Worm (Caenorhabditis elegans): ENCODE data around the gene F46F2.5.

Gene F46F2.5

DNA sequence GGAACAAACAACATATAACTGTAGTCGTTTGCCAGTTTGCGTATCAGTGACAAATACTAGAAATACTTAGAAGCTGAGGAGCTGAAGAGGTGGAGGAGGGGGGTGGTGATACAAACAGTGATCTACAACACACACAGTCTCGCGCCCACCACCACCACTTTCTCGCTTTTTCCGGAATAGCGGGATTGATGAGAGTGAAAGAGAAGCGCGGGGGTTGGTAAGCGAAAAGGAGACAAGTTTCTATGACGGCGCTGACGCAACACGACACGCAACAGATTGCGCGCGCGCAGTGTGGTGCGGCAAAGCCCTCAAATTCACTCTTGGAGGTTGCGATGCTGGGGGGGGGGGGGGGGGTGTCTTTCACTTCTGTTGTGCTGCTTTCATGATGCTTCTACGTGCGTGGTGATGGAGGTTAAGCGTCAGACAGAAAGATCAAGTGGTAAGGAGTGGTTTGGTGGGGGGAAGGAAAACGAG, 15.2 kb downstream of the F46F2.5 start, which contains the start of gene kin-20:
Gene kin-20, minus strand, starts transcription at position 51 of the 474 bp plus-strand sequence.
- peak; percentile 61 for TF ChIP-seq sptf-1 (tag; optimal IDR thresholded peaks at IDR 0.05)
- TF ChIP-seq cnd-1 (tag; optimal IDR thresholded peaks at IDR 0.05) = peak; percentile 10
- no peak for TF ChIP-seq ces-1 (GFP tag; optimal IDR thresholded peaks at IDR 0.05)
- TF ChIP-seq sem-2 (GFP tag; optimal IDR thresholded peaks at IDR 0.05) = no peak
- peak; percentile 82 for TF ChIP-seq ham-2 (GFP tag; optimal IDR thresholded peaks at IDR 0.05)
- TF ChIP-seq lin-13 (tag; optimal IDR thresholded peaks at IDR 0.05) = no peak
- no peak for TF ChIP-seq flh-1 (GFP tag; optimal IDR thresholded peaks at IDR 0.05)
- TF ChIP-seq elt-3 (tag; optimal IDR thresholded peaks at IDR 0.05) = no peak
- no peak for TF ChIP-seq lin-32 (GFP tag; optimal IDR thresholded peaks at IDR 0.05)
- TF ChIP-seq ceh-43 (GFP tag; optimal IDR thresholded peaks at IDR 0.05) = no peak
- no peak for TF ChIP-seq elt-1 (tag; optimal IDR thresholded peaks at IDR 0.05; ENCODE audit: borderline replicate concordance, insufficient read depth)
- TF ChIP-seq mab-5 (tag; optimal IDR thresholded peaks at IDR 0.05) = no peak
- TF ChIP-seq ztf-11 (tag; optimal IDR thresholded peaks at IDR 0.05) = no peak
- TF ChIP-seq unc-62 (GFP tag; optimal IDR thresholded peaks at IDR 0.05) = no peak
- TF ChIP-seq nhr-28 (tag; optimal IDR thresholded peaks at IDR 0.05) = no peak
- no peak for TF ChIP-seq unc-39 (tag; optimal IDR thresholded peaks at IDR 0.05)
- TF ChIP-seq unc-120 (tag; optimal IDR thresholded peaks at IDR 0.05; ENCODE audit: poor library complexity, severe bottlenecking) = no peak
- TF ChIP-seq snpc-4 (tag; optimal IDR thresholded peaks at IDR 0.05) = no peak
- TF ChIP-seq nhr-2 (tag; optimal IDR thresholded peaks at IDR 0.05) = no peak
- no peak for TF ChIP-seq lsy-2 (tag; optimal IDR thresholded peaks at IDR 0.05)
- TF ChIP-seq M03D4.4 (tag; optimal IDR thresholded peaks at IDR 0.05) = peak; percentile 43
- no peak for TF ChIP-seq nhr-12 (tag; optimal IDR thresholded peaks at IDR 0.05)
- TF ChIP-seq zip-8 (tag; optimal IDR thresholded peaks at IDR 0.05) = peak; percentile 81
- no peak for TF ChIP-seq bed-3 (GFP tag; optimal IDR thresholded peaks at IDR 0.05)
- no peak for TF ChIP-seq drap-1 (GFP tag; optimal IDR thresholded peaks at IDR 0.05)
- no peak for TF ChIP-seq tbx-8 (GFP tag; optimal IDR thresholded peaks at IDR 0.05)
- no peak for TF ChIP-seq hlh-1 (tag; optimal IDR thresholded peaks at IDR 0.05)
- TF ChIP-seq nhr-237 (tag; optimal IDR thresholded peaks at IDR 0.05) = peak; percentile 0
- no peak for TF ChIP-seq mep-1 (tag; optimal IDR thresholded peaks at IDR 0.05)
- TF ChIP-seq pha-4 (tag; optimal IDR thresholded peaks at IDR 0.05) = no peak
- peak; percentile 44 for TF ChIP-seq blmp-1 (tag; optimal IDR thresholded peaks at IDR 0.05)
- no peak for TF ChIP-seq ceh-39 (tag; optimal IDR thresholded peaks at IDR 0.05)
- no peak for TF ChIP-seq ceh-83 (GFP tag; optimal IDR thresholded peaks at IDR 0.05)
- TF ChIP-seq nhr-76 (tag; optimal IDR thresholded peaks at IDR 0.05) = no peak
- TF ChIP-seq mls-2 (tag; optimal IDR thresholded peaks at IDR 0.05) = peak; percentile 60

DNA sequence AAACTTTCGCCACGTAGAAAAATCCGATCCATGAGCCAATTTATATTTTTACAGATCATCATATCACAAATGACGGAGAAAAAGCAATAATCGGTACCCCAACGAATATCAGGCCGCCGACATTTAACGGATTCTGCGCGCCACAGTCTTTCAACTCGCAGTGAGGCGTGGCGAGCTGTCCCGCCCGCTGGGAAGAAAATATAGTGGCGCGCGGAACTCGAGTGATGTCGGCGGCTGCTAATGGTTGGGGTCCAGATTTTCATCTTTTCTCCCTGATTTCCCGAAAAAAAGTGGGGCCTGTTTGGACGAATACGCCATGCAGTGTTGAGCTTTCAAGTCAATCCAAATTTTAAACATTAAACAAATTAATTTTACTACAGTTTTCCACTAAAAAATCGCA, 16.1 kb downstream of the F46F2.5 start:
- no peak for TF ChIP-seq lsy-2 (tag; optimal IDR thresholded peaks at IDR 0.05)

DNA sequence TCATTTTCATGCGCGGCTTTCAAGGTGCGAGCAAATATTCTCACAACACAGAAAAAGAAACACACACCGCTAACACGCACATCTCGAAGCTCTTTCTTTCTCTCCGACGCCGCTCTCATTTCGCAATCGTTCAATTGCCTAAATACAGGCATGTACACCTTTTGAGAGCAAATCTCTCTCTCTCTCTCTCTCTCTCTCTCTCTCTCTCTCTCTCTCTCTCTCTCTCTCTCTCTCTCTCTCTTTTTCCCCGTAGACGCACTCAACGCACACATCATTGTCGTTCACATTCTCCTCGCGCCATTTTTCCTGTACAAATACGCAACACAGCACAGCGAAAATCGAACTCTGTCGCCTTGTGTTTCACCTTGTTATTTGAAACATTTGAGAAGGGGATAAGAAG, 16.8 kb downstream of the F46F2.5 start:
- peak; percentile 1 for TF ChIP-seq mls-2 (tag; optimal IDR thresholded peaks at IDR 0.05)
- no peak for TF ChIP-seq unc-39 (tag; optimal IDR thresholded peaks at IDR 0.05)
- peak; percentile 33 for TF ChIP-seq unc-120 (tag; optimal IDR thresholded peaks at IDR 0.05; ENCODE audit: poor library complexity, severe bottlenecking)
- TF ChIP-seq bed-3 (GFP tag; optimal IDR thresholded peaks at IDR 0.05) = no peak
- TF ChIP-seq cnd-1 (tag; optimal IDR thresholded peaks at IDR 0.05) = peak; percentile 20
- no peak for TF ChIP-seq ces-1 (GFP tag; optimal IDR thresholded peaks at IDR 0.05)
- TF ChIP-seq sptf-1 (tag; optimal IDR thresholded peaks at IDR 0.05) = peak; percentile 58
- no peak for TF ChIP-seq lin-13 (tag; optimal IDR thresholded peaks at IDR 0.05)
- no peak for TF ChIP-seq elt-1 (tag; optimal IDR thresholded peaks at IDR 0.05; ENCODE audit: borderline replicate concordance, insufficient read depth)
- TF ChIP-seq ceh-39 (tag; optimal IDR thresholded peaks at IDR 0.05) = no peak
- TF ChIP-seq nhr-237 (tag; optimal IDR thresholded peaks at IDR 0.05) = peak; percentile 41
- no peak for TF ChIP-seq elt-3 (tag; optimal IDR thresholded peaks at IDR 0.05)
- TF ChIP-seq mab-5 (tag; optimal IDR thresholded peaks at IDR 0.05) = no peak
- TF ChIP-seq pha-4 (tag; optimal IDR thresholded peaks at IDR 0.05) = peak; percentile 67
- TF ChIP-seq M03D4.4 (tag; optimal IDR thresholded peaks at IDR 0.05) = peak; percentile 7

DNA sequence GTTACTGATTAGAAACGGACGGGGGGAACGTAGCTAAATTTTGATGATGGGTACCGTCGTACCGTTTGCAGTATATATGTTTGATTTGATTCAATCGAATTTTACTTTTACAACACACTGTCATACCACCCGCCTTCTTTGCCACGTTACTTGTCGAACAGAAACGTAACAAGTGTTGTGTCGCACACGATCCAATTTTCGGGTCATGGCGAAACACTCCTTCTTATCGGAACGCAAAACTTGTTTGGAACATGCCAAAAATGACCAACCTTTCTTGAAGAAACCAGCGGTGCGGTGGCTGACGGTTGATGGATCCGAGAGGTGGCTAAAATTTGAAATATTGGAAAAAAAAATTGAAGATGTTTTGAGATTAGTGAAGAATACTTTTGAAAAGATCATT, 17.8 kb downstream of the F46F2.5 start:
- TF ChIP-seq cnd-1 (tag; optimal IDR thresholded peaks at IDR 0.05) = no peak
- no peak for TF ChIP-seq lin-13 (tag; optimal IDR thresholded peaks at IDR 0.05)
- no peak for TF ChIP-seq sptf-1 (tag; optimal IDR thresholded peaks at IDR 0.05)
- no peak for TF ChIP-seq ceh-39 (tag; optimal IDR thresholded peaks at IDR 0.05)
- TF ChIP-seq tbx-8 (GFP tag; optimal IDR thresholded peaks at IDR 0.05) = no peak
- TF ChIP-seq nhr-28 (tag; optimal IDR thresholded peaks at IDR 0.05) = no peak
- no peak for TF ChIP-seq M03D4.4 (tag; optimal IDR thresholded peaks at IDR 0.05)
- TF ChIP-seq unc-120 (tag; optimal IDR thresholded peaks at IDR 0.05; ENCODE audit: poor library complexity, severe bottlenecking) = no peak
- TF ChIP-seq unc-62 (GFP tag; optimal IDR thresholded peaks at IDR 0.05) = no peak
- TF ChIP-seq mab-5 (tag; optimal IDR thresholded peaks at IDR 0.05) = no peak
- no peak for TF ChIP-seq ceh-83 (GFP tag; optimal IDR thresholded peaks at IDR 0.05)
- TF ChIP-seq zip-8 (tag; optimal IDR thresholded peaks at IDR 0.05) = no peak
- no peak for TF ChIP-seq drap-1 (GFP tag; optimal IDR thresholded peaks at IDR 0.05)
- no peak for TF ChIP-seq ztf-11 (tag; optimal IDR thresholded peaks at IDR 0.05)
- no peak for TF ChIP-seq ham-2 (GFP tag; optimal IDR thresholded peaks at IDR 0.05)
- no peak for TF ChIP-seq nhr-76 (tag; optimal IDR thresholded peaks at IDR 0.05)
- TF ChIP-seq nhr-12 (tag; optimal IDR thresholded peaks at IDR 0.05) = no peak
